Worm (Caenorhabditis elegans) whole organism, mixed stage, embryonic: ENCODE measurements around the gene usp-14.

Source experiments
- bed-3 ChIP-seq: fragments of 200-800 bp; sonication (Bioruptor generic); optimal IDR thresholded peaks from 3 replicates; lab custom pipeline; 2018; ENCODE audit warnings: mild to moderate bottlenecking, missing genetic modification characterization, moderate library complexity, missing compliant biosample characterization
- blmp-1 ChIP-seq: fragments of 150-350 bp; optimal IDR thresholded peaks from 2 replicates; lab custom pipeline; 2014; ENCODE audit warnings: missing biosample characterization, missing genetic modification characterization
- ceh-39 ChIP-seq: fragments of 150-350 bp; optimal IDR thresholded peaks from 2 replicates; lab custom pipeline; 2014; ENCODE audit warnings: missing biosample characterization, missing genetic modification characterization
- ceh-43 ChIP-seq: fragments of 200-800 bp; sonication (Bioruptor generic); optimal IDR thresholded peaks from 2 replicates; lab custom pipeline; 2018; ENCODE audit warnings: mild to moderate bottlenecking, missing genetic modification characterization, moderate library complexity, missing compliant biosample characterization
- ceh-83 ChIP-seq: fragments of 200-800 bp; sonication (Bioruptor generic); optimal IDR thresholded peaks from 2 replicates; lab custom pipeline; 2018; ENCODE audit warnings: mild to moderate bottlenecking, missing genetic modification characterization, missing compliant biosample characterization
- ces-1 ChIP-seq: fragments of 150-350 bp; optimal IDR thresholded peaks from 2 replicates; lab custom pipeline; 2014; ENCODE audit warnings: missing biosample characterization, missing genetic modification reagents, missing genetic modification characterization
- cnd-1 ChIP-seq: fragments of 200-800 bp; sonication (Bioruptor generic); optimal IDR thresholded peaks from 2 replicates; lab custom pipeline; 2018; ENCODE audit warnings: mild to moderate bottlenecking, missing genetic modification characterization, missing compliant biosample characterization
- drap-1 ChIP-seq: fragments of 200-800 bp; sonication (Bioruptor generic); optimal IDR thresholded peaks from 3 replicates; lab custom pipeline; 2018; ENCODE audit warnings: mild to moderate bottlenecking, missing genetic modification characterization, missing compliant biosample characterization
- elt-1 ChIP-seq: sonication (generic microtip); optimal IDR thresholded peaks from 2 replicates; lab custom pipeline; 2017; ENCODE audit warnings: missing genetic modification characterization, mild to moderate bottlenecking, missing compliant biosample characterization, antibody characterized with exemption, moderate library complexity, borderline replicate concordance; ENCODE audit not compliant: insufficient read depth
- elt-3 ChIP-seq: fragments of 150-350 bp; optimal IDR thresholded peaks from 2 replicates; lab custom pipeline; 2014; ENCODE audit warnings: missing biosample characterization, missing genetic modification characterization
- flh-1 ChIP-seq: fragments of 200-800 bp; sonication (Bioruptor generic); optimal IDR thresholded peaks from 2 replicates; lab custom pipeline; 2018; ENCODE audit warnings: mild to moderate bottlenecking, missing genetic modification characterization, moderate library complexity, missing compliant biosample characterization
- ham-2 ChIP-seq: fragments of 200-800 bp; sonication (Bioruptor generic); optimal IDR thresholded peaks from 2 replicates; lab custom pipeline; 2018; ENCODE audit warnings: mild to moderate bottlenecking, missing genetic modification characterization, missing compliant biosample characterization
- hlh-1 ChIP-seq: fragments of 150-350 bp; optimal IDR thresholded peaks from 2 replicates; lab custom pipeline; 2014; ENCODE audit warnings: missing biosample characterization, missing genetic modification reagents, missing genetic modification characterization
- lin-13 ChIP-seq: fragments of 150-350 bp; optimal IDR thresholded peaks from 2 replicates; lab custom pipeline; 2014; ENCODE audit warnings: missing biosample characterization, missing genetic modification characterization
- lin-32 ChIP-seq: fragments of 200-800 bp; sonication (Bioruptor generic); optimal IDR thresholded peaks from 2 replicates; lab custom pipeline; 2018; ENCODE audit warnings: mild to moderate bottlenecking, missing genetic modification characterization, missing compliant biosample characterization
- lsy-2 ChIP-seq: fragments of 150-350 bp; optimal IDR thresholded peaks from 2 replicates; lab custom pipeline; 2014; ENCODE audit warnings: missing biosample characterization, missing genetic modification characterization
- mab-5 ChIP-seq: fragments of 150-350 bp; optimal IDR thresholded peaks from 2 replicates; lab custom pipeline; 2014; ENCODE audit warnings: missing biosample characterization, missing genetic modification characterization
- mls-2 ChIP-seq: sonication (generic microtip); optimal IDR thresholded peaks from 2 replicates; lab custom pipeline; 2016; ENCODE audit warnings: mild to moderate bottlenecking, missing genetic modification characterization, moderate library complexity, missing compliant biosample characterization
- nhr-12 ChIP-seq: fragments of 150-350 bp; optimal IDR thresholded peaks from 2 replicates; lab custom pipeline; 2014; ENCODE audit warnings: missing biosample characterization, missing genetic modification characterization
- nhr-2 ChIP-seq: fragments of 150-350 bp; optimal IDR thresholded peaks from 2 replicates; lab custom pipeline; 2014; ENCODE audit warnings: missing biosample characterization, missing genetic modification characterization
- nhr-28 ChIP-seq: fragments of 150-350 bp; optimal IDR thresholded peaks from 2 replicates; lab custom pipeline; 2014; ENCODE audit warnings: missing biosample characterization, missing genetic modification characterization
- nhr-76 ChIP-seq: sonication (generic microtip); optimal IDR thresholded peaks from 2 replicates; lab custom pipeline; 2017; ENCODE audit warnings: missing biosample characterization, missing genetic modification characterization
- pha-4 ChIP-seq: fragments of 150-350 bp; optimal IDR thresholded peaks from 2 replicates; lab custom pipeline; 2018; ENCODE audit warnings: missing biosample characterization, missing genetic modification reagents, missing genetic modification characterization
- sem-2 ChIP-seq: fragments of 200-800 bp; sonication (Bioruptor generic); optimal IDR thresholded peaks from 2 replicates; lab custom pipeline; 2018; ENCODE audit warnings: mild to moderate bottlenecking, missing genetic modification characterization, missing compliant biosample characterization
- snpc-4 ChIP-seq: fragments of 150-350 bp; optimal IDR thresholded peaks from 2 replicates; lab custom pipeline; 2014; ENCODE audit warnings: missing biosample characterization, missing genetic modification characterization
- sptf-1 ChIP-seq: sonication (generic microtip); optimal IDR thresholded peaks from 2 replicates; lab custom pipeline; 2017; ENCODE audit warnings: mild to moderate bottlenecking, missing genetic modification characterization, moderate library complexity, missing compliant biosample characterization
- tbx-8 ChIP-seq: fragments of 200-800 bp; sonication (Bioruptor generic); optimal IDR thresholded peaks from 2 replicates; lab custom pipeline; 2018; ENCODE audit warnings: mild to moderate bottlenecking, missing genetic modification characterization, moderate library complexity, missing compliant biosample characterization
- unc-39 ChIP-seq: fragments of 150-350 bp; optimal IDR thresholded peaks from 2 replicates; lab custom pipeline; 2014; ENCODE audit warnings: missing biosample characterization, missing genetic modification characterization
- unc-62 ChIP-seq: fragments of 150-350 bp; optimal IDR thresholded peaks from 2 replicates; lab custom pipeline; 2014; ENCODE audit warnings: missing biosample characterization, missing genetic modification reagents, missing genetic modification characterization
- zip-8 ChIP-seq: fragments of 150-350 bp; optimal IDR thresholded peaks from 2 replicates; lab custom pipeline; 2014; ENCODE audit warnings: missing biosample characterization, missing genetic modification characterization
- ztf-11 ChIP-seq: fragments of 150-350 bp; optimal IDR thresholded peaks from 2 replicates; lab custom pipeline; 2014; ENCODE audit warnings: missing biosample characterization, missing genetic modification characterization

usp-14 gene

DNA sequence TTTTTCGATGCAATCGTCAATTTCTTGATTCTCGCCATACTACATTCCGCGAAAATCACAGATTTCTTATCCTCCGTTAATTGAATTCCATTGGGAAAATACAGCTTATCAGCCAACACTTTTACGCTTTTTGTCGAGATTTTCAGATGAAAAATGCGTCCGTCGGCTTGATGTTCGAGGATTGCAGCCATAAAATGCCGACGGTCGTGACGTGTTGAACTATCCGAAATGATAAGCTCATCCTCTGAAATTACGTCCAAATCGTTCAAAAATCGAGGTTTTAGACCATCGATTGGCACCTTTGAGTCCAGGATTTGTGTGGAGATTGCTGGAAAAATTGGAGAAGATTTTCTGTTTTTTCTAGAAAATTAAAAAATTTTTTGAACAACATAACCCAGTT is 38.6 kb upstream of the usp-14 start:
- TF ChIP-seq ces-1 (GFP tag; lab: Kevin White, UChicago) (no peak), tbx-8 (no peak), pha-4 (tag; lab: Kevin White, UChicago) (no peak), zip-8 (tag; lab: Kevin White, UChicago) (no peak), elt-1 (no peak), nhr-12 (tag; lab: Kevin White, UChicago) (no peak), ztf-11 (tag; lab: Kevin White, UChicago) (no peak), sptf-1 (tag; lab: Kevin White, UChicago) (no peak), ceh-39 (no peak), ceh-83 (GFP tag; lab: Kevin White, UChicago) (no peak)

DNA sequence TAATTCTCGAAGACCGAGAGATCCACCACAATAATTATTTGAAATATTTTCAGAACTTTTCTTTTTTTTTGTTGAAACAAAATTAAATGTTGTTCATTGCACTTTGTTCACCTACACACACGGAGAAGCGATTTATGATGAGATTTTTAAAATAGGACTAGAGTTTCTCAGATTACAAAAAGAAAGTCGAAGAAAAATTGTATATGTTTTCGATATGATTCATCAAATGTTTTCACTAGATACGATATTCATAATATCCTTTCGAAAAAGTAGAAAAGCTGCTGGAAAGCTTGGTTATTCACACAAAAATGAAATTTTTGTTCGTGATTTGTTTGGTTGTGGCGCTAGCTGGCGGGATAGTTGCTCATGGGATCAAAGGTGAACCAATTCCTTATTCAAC is 36.5 kb upstream of the usp-14 start, which contains the start of gene F57C2.4:
TSS of gene F57C2.4 (plus strand) at position 301 of the 400 bp plus-strand sequence.
- TF ChIP-seq nhr-12 (tag; lab: Kevin White, UChicago) (no peak), nhr-28 (tag; lab: Kevin White, UChicago) (no peak), blmp-1 (no peak), pha-4 (tag; lab: Kevin White, UChicago) (no peak), lin-32 (no peak), nhr-76 (no peak), sptf-1 (tag; lab: Kevin White, UChicago) (no peak), lsy-2 (tag; lab: Kevin White, UChicago) (no peak), ces-1 (GFP tag; lab: Kevin White, UChicago) (no peak), sem-2 (no peak), tbx-8 (no peak), mab-5 (tag; lab: Kevin White, UChicago) (no peak), nhr-2 (no peak), ham-2 (GFP tag; lab: Kevin White, UChicago) (no peak)

DNA sequence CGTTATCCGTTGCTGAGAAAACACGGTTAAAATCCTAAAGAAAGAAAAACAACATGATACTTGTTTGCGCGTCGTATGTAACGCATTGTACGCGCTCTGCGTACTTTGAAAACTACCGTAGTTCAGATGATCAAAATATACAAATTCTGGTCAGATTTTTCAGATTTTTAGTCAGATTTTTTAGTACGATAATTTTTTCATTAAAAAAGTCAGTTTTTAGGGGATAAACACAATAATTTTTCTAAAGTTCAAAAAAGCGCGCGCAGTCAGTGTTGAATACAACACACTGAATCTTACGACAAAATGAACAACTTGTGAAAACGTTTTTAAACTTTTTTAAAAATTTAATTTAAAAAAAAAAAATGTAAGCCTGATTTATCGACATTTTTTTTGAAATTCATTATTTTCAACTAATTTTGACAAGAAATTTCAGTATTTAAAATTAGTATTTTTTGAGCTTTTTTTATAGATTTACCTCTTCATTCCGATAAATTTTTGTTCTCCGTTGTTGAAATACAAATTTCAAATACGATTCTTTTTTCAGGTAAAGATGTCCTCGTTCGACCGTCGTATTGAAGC is 35.2 kb upstream of the usp-14 start, which contains the start of gene pot-2:
TSS of gene pot-2 (plus strand) at position 529 of the 579 bp plus-strand sequence.
- TF ChIP-seq ham-2 (GFP tag; lab: Kevin White, UChicago): no peak
- no peak for TF ChIP-seq nhr-76
- no peak for TF ChIP-seq unc-62 (GFP tag; lab: Kevin White, UChicago)
- TF ChIP-seq bed-3: no peak
- TF ChIP-seq ceh-83 (GFP tag; lab: Kevin White, UChicago): no peak
- TF ChIP-seq ceh-39: no peak
- TF ChIP-seq elt-3: no peak
- no peak for TF ChIP-seq lin-13
- no peak for TF ChIP-seq mls-2 (tag; lab: Kevin White, UChicago)
- TF ChIP-seq hlh-1 (tag; lab: Kevin White, UChicago): no peak
- no peak for TF ChIP-seq nhr-28 (tag; lab: Kevin White, UChicago)
- no peak for TF ChIP-seq lsy-2 (tag; lab: Kevin White, UChicago)
- no peak for TF ChIP-seq nhr-2
- TF ChIP-seq drap-1 (GFP tag; lab: Kevin White, UChicago): no peak
- TF ChIP-seq flh-1 (GFP tag; lab: Kevin White, UChicago): no peak
- TF ChIP-seq unc-39 (tag; lab: Kevin White, UChicago): no peak

DNA sequence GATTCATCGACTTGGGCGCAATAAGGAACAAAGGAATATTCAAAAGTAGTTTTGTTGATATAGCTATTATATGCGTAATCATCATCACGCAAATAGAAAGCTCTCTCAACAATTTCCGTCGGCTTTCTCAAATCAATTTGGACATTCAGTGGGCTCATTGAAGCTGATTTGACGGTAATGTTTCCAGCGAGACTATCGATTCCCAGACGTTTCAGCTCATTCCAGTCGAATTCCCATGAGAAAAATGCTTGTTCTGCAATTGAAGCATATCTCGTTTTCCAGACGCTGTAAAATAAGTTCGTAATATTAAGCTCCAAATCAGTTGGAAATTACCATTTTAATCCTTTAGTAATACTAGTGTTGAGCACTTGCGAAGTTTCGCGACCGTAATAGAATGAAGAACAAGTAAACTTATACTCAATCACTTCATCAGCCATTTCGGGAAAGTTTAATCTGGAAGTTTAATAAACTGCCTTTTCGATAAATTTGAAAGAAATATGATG is 34.6 kb upstream of the usp-14 start, which contains the start of gene btb-20:
TSS of gene btb-20 (minus strand) at position 453 of the 503 bp plus-strand sequence.
- TF ChIP-seq zip-8 (tag; lab: Kevin White, UChicago) (no peak), blmp-1 (no peak), lin-32 (no peak), cnd-1 (no peak), ceh-39 (no peak), hlh-1 (tag; lab: Kevin White, UChicago) (no peak), ceh-43 (GFP tag; lab: Kevin White, UChicago) (no peak), snpc-4 (no peak), nhr-28 (tag; lab: Kevin White, UChicago) (no peak), pha-4 (tag; lab: Kevin White, UChicago) (no peak), ham-2 (GFP tag; lab: Kevin White, UChicago) (no peak), elt-3 (no peak), nhr-76 (no peak)

DNA sequence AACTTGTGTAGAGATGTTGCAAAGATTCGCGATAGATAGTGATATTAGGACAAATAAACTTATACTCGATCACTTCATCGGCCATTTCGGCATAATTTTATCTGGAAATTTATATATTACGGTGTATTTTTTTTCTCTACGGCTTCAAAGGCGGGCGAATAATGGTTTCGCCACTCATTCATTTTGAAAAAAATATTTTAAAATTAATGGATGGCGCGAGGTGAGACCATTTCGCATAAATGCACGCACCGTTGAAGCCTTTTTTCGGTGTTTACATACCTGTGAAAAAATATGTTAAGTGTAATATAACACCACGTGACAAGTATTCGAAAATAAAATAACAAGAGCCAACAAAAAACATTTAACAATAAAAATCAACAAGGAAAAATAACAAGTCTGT is 33.5 kb upstream of the usp-14 start, which contains the start of gene btb-19:
TSS of gene btb-19 (minus strand) at position 101 of the 400 bp plus-strand sequence.
- no peak for TF ChIP-seq elt-1
- TF ChIP-seq nhr-28 (tag; lab: Kevin White, UChicago): no peak
